Worm (Caenorhabditis elegans): ENCODE data around the gene M163.10.

Gene M163.10

ce11 chrX:14487333-14487732, 16.5 kb downstream of the M163.10 start:
- TF ChIP-seq W03F9.2 (tag; optimal IDR thresholded peaks at IDR 0.05), result no peak
- no peak for TF ChIP-seq him-1 (tag; optimal IDR thresholded peaks at IDR 0.05)
- TF ChIP-seq dao-5 (tag; optimal IDR thresholded peaks at IDR 0.05), result no peak

ce11 chrX:14487832-14488231, 17.0 kb downstream of the M163.10 start:
- TF ChIP-seq W03F9.2 (tag; optimal IDR thresholded peaks at IDR 0.05), result no peak
- no peak for TF ChIP-seq him-1 (tag; optimal IDR thresholded peaks at IDR 0.05)
- no peak for TF ChIP-seq dao-5 (tag; optimal IDR thresholded peaks at IDR 0.05)

- TF ChIP-seq him-1 (tag; optimal IDR thresholded peaks at IDR 0.05) (no peak), dao-5 (tag; optimal IDR thresholded peaks at IDR 0.05) (no peak), W03F9.2 (tag; optimal IDR thresholded peaks at IDR 0.05) (no peak)
Observed at ce11 chrX:14489945-14490344, 19.2 kb downstream of the M163.10 start, which contains the start of gene his-24. his-24 (plus strand) TSS chrX:14490094.

ce11 chrX:14490486-14490885, 19.7 kb downstream of the M163.10 start:
- TF ChIP-seq W03F9.2 (tag; optimal IDR thresholded peaks at IDR 0.05), result no peak
- TF ChIP-seq him-1 (tag; optimal IDR thresholded peaks at IDR 0.05), result no peak
- TF ChIP-seq dao-5 (tag; optimal IDR thresholded peaks at IDR 0.05), result no peak

DNA sequence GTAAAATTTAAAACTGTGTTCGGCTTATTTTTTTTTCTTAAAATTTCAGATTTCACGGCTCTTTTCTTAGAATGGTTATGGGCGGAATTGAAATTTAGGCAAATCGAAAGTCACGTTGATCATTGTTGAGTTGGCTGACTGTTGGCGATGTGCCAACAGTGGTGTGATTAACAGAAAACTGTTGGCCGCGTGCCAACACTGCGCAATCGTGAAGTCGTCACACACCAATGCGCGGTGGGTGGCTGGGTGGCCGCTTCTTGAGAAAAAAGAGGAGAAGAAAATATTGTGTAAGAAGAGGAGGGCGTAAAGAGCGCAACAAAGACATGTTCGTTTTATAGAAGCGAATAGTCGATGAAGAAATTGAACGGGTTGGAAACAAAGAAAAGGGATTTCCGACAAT, 20.3 kb downstream of the M163.10 start:
- TF ChIP-seq W03F9.2 (tag; optimal IDR thresholded peaks at IDR 0.05) (no peak), him-1 (tag; optimal IDR thresholded peaks at IDR 0.05) (no peak), dao-5 (tag; optimal IDR thresholded peaks at IDR 0.05) (no peak)

DNA sequence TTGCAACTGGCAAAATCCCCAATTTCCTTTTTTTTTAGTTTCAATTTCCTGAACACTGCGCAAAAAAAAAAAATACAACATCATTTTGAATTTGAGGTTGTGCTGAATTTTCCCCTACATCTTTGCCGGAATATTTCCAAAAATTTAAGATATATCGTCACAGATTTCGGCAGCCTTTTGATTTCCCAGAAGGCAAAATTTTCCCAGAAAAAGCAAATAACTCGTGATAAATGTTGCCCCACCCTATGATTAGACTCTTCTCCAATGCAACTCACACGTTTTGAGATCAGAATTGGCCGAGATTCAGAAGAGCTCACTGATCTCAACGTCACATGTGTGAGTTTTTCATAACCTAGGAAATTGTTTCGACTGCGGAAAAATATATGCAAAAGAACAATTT, 21.7 kb downstream of the M163.10 start:
- no peak for TF ChIP-seq dao-5 (tag; optimal IDR thresholded peaks at IDR 0.05)
- TF ChIP-seq W03F9.2 (tag; optimal IDR thresholded peaks at IDR 0.05), result no peak
- no peak for TF ChIP-seq him-1 (tag; optimal IDR thresholded peaks at IDR 0.05)

ce11 chrX:14495075-14495474, 24.3 kb downstream of the M163.10 start:
- no peak for TF ChIP-seq him-1 (tag; optimal IDR thresholded peaks at IDR 0.05)
- TF ChIP-seq W03F9.2 (tag; optimal IDR thresholded peaks at IDR 0.05), result no peak

- TF ChIP-seq dao-5 (tag; optimal IDR thresholded peaks at IDR 0.05), result no peak
Observed at ce11 chrX:14495785-14496184, 25.0 kb downstream of the M163.10 start, which contains the start of gene ztf-14. ztf-14 (plus strand) TSS chrX:14496085.

DNA sequence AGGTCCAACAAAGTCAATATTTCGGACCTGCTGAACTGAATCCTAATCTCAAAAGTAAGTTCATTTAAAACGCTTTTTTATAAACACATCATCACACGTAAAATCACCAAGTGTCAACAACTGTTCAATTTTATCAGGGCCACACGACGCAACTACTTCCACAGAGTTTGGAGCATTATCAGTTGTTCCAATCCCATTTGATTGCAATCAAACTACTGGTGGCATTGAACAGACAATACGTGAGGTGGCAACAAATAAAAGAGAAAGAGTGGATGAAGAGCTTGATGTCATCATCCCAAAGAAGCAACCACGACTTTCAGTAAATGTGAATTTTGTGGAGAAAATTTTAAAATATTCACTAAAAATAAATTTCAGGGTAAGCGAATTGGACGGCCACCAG, 25.8 kb downstream of the M163.10 start:
- TF ChIP-seq him-1 (tag; optimal IDR thresholded peaks at IDR 0.05), result no peak
- no peak for TF ChIP-seq dao-5 (tag; optimal IDR thresholded peaks at IDR 0.05)
- no peak for TF ChIP-seq W03F9.2 (tag; optimal IDR thresholded peaks at IDR 0.05)

ce11 chrX:14499830-14500409, 29.1 kb downstream of the M163.10 start:
- TF ChIP-seq dao-5 (tag; optimal IDR thresholded peaks at IDR 0.05) (no peak), W03F9.2 (tag; optimal IDR thresholded peaks at IDR 0.05) (no peak), him-1 (tag; optimal IDR thresholded peaks at IDR 0.05) (no peak)

- TF ChIP-seq dao-5 (tag; optimal IDR thresholded peaks at IDR 0.05) (no peak), him-1 (tag; optimal IDR thresholded peaks at IDR 0.05) (no peak), W03F9.2 (tag; optimal IDR thresholded peaks at IDR 0.05) (no peak)
Observed at ce11 chrX:14500422-14501058, 29.8 kb downstream of the M163.10 start.

DNA sequence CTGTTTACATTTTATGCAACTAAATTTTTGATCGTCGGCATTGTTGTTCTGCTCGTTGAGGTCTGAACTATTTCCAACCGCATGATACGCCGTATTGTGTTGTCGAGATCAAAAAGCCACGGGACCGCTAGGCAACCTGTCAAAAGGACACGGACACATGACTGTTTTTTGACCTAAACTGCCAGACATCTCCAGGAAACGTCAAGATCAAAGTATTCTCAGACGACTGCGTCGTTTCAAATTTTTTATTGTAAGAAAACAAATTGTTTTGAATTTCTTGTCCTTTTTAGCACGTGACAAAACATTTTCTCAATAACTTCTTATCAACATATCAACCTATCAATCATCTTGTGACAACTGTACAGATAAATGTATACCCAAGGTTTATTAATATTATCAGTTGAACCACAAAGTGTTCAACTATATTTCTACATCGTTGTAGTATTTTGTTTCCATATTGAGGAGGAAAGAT, 31.4 kb downstream of the M163.10 start:
- no peak for TF ChIP-seq him-1 (tag; optimal IDR thresholded peaks at IDR 0.05)
- peak; percentile 50 for TF ChIP-seq W03F9.2 (tag; optimal IDR thresholded peaks at IDR 0.05)

DNA sequence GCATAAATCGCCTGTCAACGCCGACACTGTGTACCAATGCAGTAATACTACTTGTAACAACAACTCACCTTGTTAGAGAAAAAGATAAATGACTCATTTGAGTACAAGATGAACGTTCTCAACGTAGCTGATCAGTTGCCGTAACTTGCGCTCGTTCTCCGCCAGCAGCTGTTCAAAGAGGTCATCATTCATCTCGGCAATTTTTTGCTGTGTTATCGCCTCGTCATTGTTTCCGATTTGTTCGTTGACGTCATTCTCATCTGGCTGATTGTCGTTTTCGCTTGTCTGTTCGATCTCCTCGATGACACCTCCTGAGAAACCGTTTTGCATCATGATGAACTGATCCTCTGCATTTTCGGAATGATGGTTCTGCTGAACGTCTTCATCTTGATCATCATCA, 32.5 kb downstream of the M163.10 start:
- TF ChIP-seq him-1 (tag; optimal IDR thresholded peaks at IDR 0.05) (no peak), W03F9.2 (tag; optimal IDR thresholded peaks at IDR 0.05) (no peak), dao-5 (tag; optimal IDR thresholded peaks at IDR 0.05) (no peak)

ce11 chrX:14503800-14504550, 33.2 kb downstream of the M163.10 start, which contains the start of gene M163.1:
M163.1 (minus strand) TSS chrX:14503824.
- TF ChIP-seq W03F9.2 (tag; optimal IDR thresholded peaks at IDR 0.05) (no peak), him-1 (tag; optimal IDR thresholded peaks at IDR 0.05) (no peak), dao-5 (tag; optimal IDR thresholded peaks at IDR 0.05) (no peak)
